Fruit fly (Drosophila melanogaster) whole organism, embryonic: Measurements from ENCODE around the gene BCL7-like.

Source experiments
- Bdp1 ChIP-seq: fragments of 200-800 bp; sonication (Bioruptor generic); optimal IDR thresholded peaks from 3 replicates; lab custom pipeline; 2016; ENCODE audit warnings: missing biosample characterization, missing genetic modification characterization
- C15 ChIP-seq: fragments of 200-800 bp; sonication (Bioruptor generic); IDR thresholded peaks from 3 replicates; pipeline ENCODE4 v1.3.6; 2022; ENCODE audit warnings: missing biosample characterization, missing genetic modification characterization
- CG10543 ChIP-seq: fragments of 200-800 bp; sonication (Bioruptor generic); optimal IDR thresholded peaks from 3 replicates; lab custom pipeline; 2017; ENCODE audit warnings: missing biosample characterization, mild to moderate bottlenecking, missing genetic modification characterization, moderate library complexity
- CG11456 ChIP-seq: fragments of 200-800 bp; sonication (Bioruptor generic); IDR thresholded peaks from 3 replicates; pipeline ENCODE4 v1.3.6; 2022; ENCODE audit warnings: missing biosample characterization, missing genetic modification characterization
- CG11723 ChIP-seq: fragments of 200-800 bp; sonication (Bioruptor generic); optimal IDR thresholded peaks from 2 replicates; lab custom pipeline; 2017; ENCODE audit warnings: missing biosample characterization, mild to moderate bottlenecking, missing genetic modification characterization
- CG13624 ChIP-seq: fragments of 200-800 bp; sonication (Bioruptor generic); optimal IDR thresholded peaks from 2 replicates; lab custom pipeline; 2016; ENCODE audit warnings: missing biosample characterization, missing genetic modification characterization
- CG14014 ChIP-seq: fragments of 200-800 bp; sonication (Bioruptor generic); IDR thresholded peaks from 2 replicates; pipeline ENCODE4 v1.3.6; 2022; ENCODE audit warnings: missing biosample characterization, missing genetic modification characterization
- CG14050 ChIP-seq: fragments of 200-800 bp; sonication (Bioruptor generic); IDR thresholded peaks from 3 replicates; pipeline ENCODE4 v1.3.6; 2022; ENCODE audit warnings: missing biosample characterization, missing genetic modification characterization
- CG15073 ChIP-seq: fragments of 200-800 bp; sonication (Bioruptor generic); optimal IDR thresholded peaks from 2 replicates; lab custom pipeline; 2016; ENCODE audit warnings: missing biosample characterization, missing genetic modification characterization
- CG15479 ChIP-seq: fragments of 200-800 bp; sonication (Bioruptor generic); optimal IDR thresholded peaks from 3 replicates; lab custom pipeline; 2019; ENCODE audit warnings: missing biosample characterization, mild to moderate bottlenecking, missing genetic modification characterization, moderate library complexity
- CG15601 ChIP-seq: fragments of 200-800 bp; sonication (Bioruptor generic); optimal IDR thresholded peaks from 3 replicates; lab custom pipeline; 2019; ENCODE audit warnings: missing biosample characterization, mild to moderate bottlenecking, missing genetic modification characterization, moderate library complexity
- CG16863 ChIP-seq: fragments of 200-800 bp; sonication (Bioruptor generic); optimal IDR thresholded peaks from 3 replicates; lab custom pipeline; 2016; ENCODE audit warnings: missing biosample characterization, missing genetic modification characterization
- CG2202 ChIP-seq: fragments of 200-800 bp; sonication (Bioruptor generic); optimal IDR thresholded peaks from 2 replicates; lab custom pipeline; 2018; ENCODE audit warnings: missing biosample characterization, mild to moderate bottlenecking, missing genetic modification characterization
- CG30020 ChIP-seq: fragments of 200-800 bp; optimal IDR thresholded peaks from 2 replicates; lab custom pipeline; 2019; ENCODE audit warnings: missing biosample characterization, mild to moderate bottlenecking, missing genetic modification characterization, moderate library complexity
- CG30403 ChIP-seq: fragments of 200-800 bp; sonication (Bioruptor generic); optimal IDR thresholded peaks from 3 replicates; lab custom pipeline; 2016; ENCODE audit warnings: missing biosample characterization, missing genetic modification characterization
- CG32532 ChIP-seq: fragments of 200-800 bp; sonication (Bioruptor generic); IDR thresholded peaks from 2 replicates; pipeline ENCODE4 v1.3.6; 2022; ENCODE audit warnings: missing biosample characterization, missing genetic modification characterization
- CG4730 ChIP-seq: fragments of 200-800 bp; sonication (Bioruptor generic); IDR thresholded peaks from 2 replicates; pipeline ENCODE4 v1.3.6; 2022; ENCODE audit warnings: missing biosample characterization, missing genetic modification characterization
- CG5180 ChIP-seq: fragments of 200-800 bp; sonication (Bioruptor generic); optimal IDR thresholded peaks from 3 replicates; lab custom pipeline; 2017; ENCODE audit warnings: missing biosample characterization, missing genetic modification characterization, mild to moderate bottlenecking, moderate library complexity, missing genetic modification reagents
- CG7786 ChIP-seq: fragments of 200-800 bp; sonication (Bioruptor generic); optimal IDR thresholded peaks from 2 replicates; lab custom pipeline; 2016; ENCODE audit warnings: missing biosample characterization, missing genetic modification characterization
- CG8478 ChIP-seq: fragments of >200 bp; optimal IDR thresholded peaks from 2 replicates; lab custom pipeline; 2018
- Dfd ChIP-seq, 2 experiments: fragments of >200 bp; optimal IDR thresholded peaks; 2 replicates each; lab custom pipeline; 2017; ENCODE audit warnings: missing biosample characterization in 2 of 2, missing genetic modification characterization in 2 of 2
- E2f2 ChIP-seq: fragments of 200-800 bp; sonication (Bioruptor generic); IDR thresholded peaks from 2 replicates; pipeline ENCODE4 v1.3.6; 2022; ENCODE audit warnings: missing biosample characterization, missing genetic modification characterization
- Hmr ChIP-seq: fragments of 200-800 bp; sonication (Bioruptor generic); optimal IDR thresholded peaks from 3 replicates; lab custom pipeline; 2017; ENCODE audit warnings: mild to moderate bottlenecking, missing biosample characterization, missing genetic modification reagents, missing genetic modification characterization
- Hr3 ChIP-seq: fragments of 200-800 bp; sonication (Bioruptor generic); optimal IDR thresholded peaks from 3 replicates; lab custom pipeline; 2016; ENCODE audit warnings: missing biosample characterization, missing genetic modification characterization
- Nf-YC ChIP-seq: fragments of 200-800 bp; optimal IDR thresholded peaks from 3 replicates; lab custom pipeline; 2019; ENCODE audit warnings: missing biosample characterization, mild to moderate bottlenecking, missing genetic modification characterization, moderate library complexity
- Taf1 ChIP-seq: fragments of 200-800 bp; sonication (Bioruptor generic); IDR thresholded peaks from 2 replicates; pipeline ENCODE4 v1.3.6; 2022; ENCODE audit warnings: missing biosample characterization, missing genetic modification characterization
- Trl ChIP-seq, 3 experiments: fragments of >200 bp in 2 of 3; fragments of 200-800 bp in 1 of 3; sonication (Bioruptor generic) in 1 of 3; optimal IDR thresholded peaks; 2 replicates in 1 of 3; 3 replicates in 2 of 3; lab custom pipeline; 2016 to 2017; ENCODE audit warnings: missing biosample characterization in 1 of 3, missing genetic modification characterization in 1 of 3
- Vsx1 ChIP-seq: fragments of 200-800 bp; sonication (Bioruptor generic); optimal IDR thresholded peaks from 2 replicates; lab custom pipeline; 2017; ENCODE audit warnings: missing biosample characterization, mild to moderate bottlenecking, missing genetic modification characterization, missing genetic modification reagents
- bbx ChIP-seq: fragments of 200-800 bp; sonication (Bioruptor generic); IDR thresholded peaks from 2 replicates; pipeline ENCODE4 v1.3.6; 2022; ENCODE audit warnings: missing biosample characterization, missing genetic modification characterization; ENCODE audit not compliant: partially characterized antibody
- bcd ChIP-seq: fragments of 200-800 bp; sonication (Bioruptor generic); optimal IDR thresholded peaks from 2 replicates; lab custom pipeline; 2017; ENCODE audit warnings: missing biosample characterization, mild to moderate bottlenecking, missing genetic modification characterization
- btn ChIP-seq: fragments of 200-800 bp; sonication (Bioruptor generic); optimal IDR thresholded peaks from 2 replicates; lab custom pipeline; 2016; ENCODE audit warnings: missing biosample characterization, missing genetic modification characterization
- cas ChIP-seq: fragments of 200-800 bp; sonication (Bioruptor generic); IDR thresholded peaks from 2 replicates; pipeline ENCODE4 v1.3.6; 2022; ENCODE audit warnings: missing biosample characterization, missing genetic modification characterization
- caup ChIP-seq: fragments of 200-800 bp; sonication (Bioruptor generic); optimal IDR thresholded peaks from 3 replicates; lab custom pipeline; 2017; ENCODE audit warnings: missing biosample characterization, mild to moderate bottlenecking, missing genetic modification characterization, moderate library complexity; ENCODE audit not compliant: severe bottlenecking
- chn ChIP-seq: fragments of 200-800 bp; sonication (Bioruptor generic); optimal IDR thresholded peaks from 2 replicates; lab custom pipeline; 2016; ENCODE audit warnings: missing biosample characterization, missing genetic modification characterization
- corto ChIP-seq: fragments of 200-800 bp; sonication (Bioruptor generic); optimal IDR thresholded peaks from 2 replicates; lab custom pipeline; 2016; ENCODE audit warnings: missing biosample characterization, mild to moderate bottlenecking, missing genetic modification characterization, moderate library complexity
- danr ChIP-seq: fragments of 200-800 bp; sonication (Bioruptor generic); IDR thresholded peaks from 2 replicates; pipeline ENCODE4 v1.3.6; 2022; ENCODE audit warnings: missing biosample characterization, missing genetic modification characterization
- dpn ChIP-seq, 2 experiments: fragments of 200-800 bp; sonication (Bioruptor generic); optimal IDR thresholded peaks; 3 replicates each; lab custom pipeline; 2016; ENCODE audit warnings: missing biosample characterization in 2 of 2, missing genetic modification characterization in 2 of 2
- grn ChIP-seq: fragments of 200-800 bp; sonication (Bioruptor generic); optimal IDR thresholded peaks from 3 replicates; lab custom pipeline; 2017; ENCODE audit warnings: missing biosample characterization, missing genetic modification characterization
- gt ChIP-seq: fragments of 200-800 bp; sonication (Bioruptor generic); IDR thresholded peaks from 2 replicates; pipeline ENCODE4 v1.3.6; 2022; ENCODE audit warnings: missing biosample characterization, missing genetic modification characterization
- jumu ChIP-seq: fragments of 200-800 bp; sonication (Bioruptor generic); optimal IDR thresholded peaks from 3 replicates; lab custom pipeline; 2016; ENCODE audit warnings: missing biosample characterization, missing genetic modification characterization
- maf-S ChIP-seq: fragments of 200-800 bp; sonication (Bioruptor generic); optimal IDR thresholded peaks from 2 replicates; lab custom pipeline; 2016; ENCODE audit warnings: missing biosample characterization, missing genetic modification characterization
- mam ChIP-seq: fragments of 200-800 bp; sonication (Bioruptor generic); optimal IDR thresholded peaks from 3 replicates; lab custom pipeline; 2016; ENCODE audit warnings: missing biosample characterization, missing genetic modification characterization
- nmo ChIP-seq: fragments of 200-800 bp; sonication (Bioruptor generic); optimal IDR thresholded peaks from 2 replicates; lab custom pipeline; 2018; ENCODE audit warnings: missing biosample characterization, mild to moderate bottlenecking, missing genetic modification characterization, moderate library complexity
- nom ChIP-seq: fragments of 200-800 bp; sonication (Bioruptor generic); optimal IDR thresholded peaks from 2 replicates; lab custom pipeline; 2017; ENCODE audit warnings: missing biosample characterization, missing genetic modification characterization, mild to moderate bottlenecking, moderate library complexity, missing genetic modification reagents
- oc ChIP-seq: fragments of 200-800 bp; sonication (Bioruptor generic); optimal IDR thresholded peaks from 2 replicates; lab custom pipeline; 2018; ENCODE audit warnings: missing biosample characterization, mild to moderate bottlenecking, missing genetic modification characterization, moderate library complexity
- ro ChIP-seq: fragments of 200-800 bp; sonication (Bioruptor generic); IDR thresholded peaks from 2 replicates; pipeline ENCODE4 v1.3.6; 2022; ENCODE audit warnings: missing biosample characterization, missing genetic modification characterization
- salm ChIP-seq: fragments of 200-800 bp; sonication (Bioruptor generic); optimal IDR thresholded peaks from 2 replicates; lab custom pipeline; 2018; ENCODE audit warnings: missing biosample characterization, mild to moderate bottlenecking, missing genetic modification characterization
- sd ChIP-seq: fragments of 200-800 bp; sonication (Bioruptor generic); optimal IDR thresholded peaks from 3 replicates; lab custom pipeline; 2018; ENCODE audit warnings: missing biosample characterization, mild to moderate bottlenecking, missing genetic modification characterization, moderate library complexity
- z ChIP-seq: fragments of 200-800 bp; sonication (Bioruptor generic); IDR thresholded peaks from 3 replicates; pipeline ENCODE4 v1.3.6; 2022; ENCODE audit warnings: missing biosample characterization, missing genetic modification characterization
- zfh1 ChIP-seq: fragments of 200-800 bp; sonication (Bioruptor generic); IDR thresholded peaks from 3 replicates; pipeline ENCODE4 v1.3.6; 2022; ENCODE audit warnings: missing biosample characterization, missing genetic modification characterization

The BCL7-like gene

dm6 chrX:9355996-9356708 is at the start of gene BCL7-like, which contains the start of gene Zdhhc8 (continued):
- peak; percentile 55 for TF ChIP-seq CG30020 (tag; lab: Kevin White, UChicago)
- peak; percentile 56 for TF ChIP-seq CG30403
- no peak for TF ChIP-seq sd (tag; lab: Kevin White, UChicago)
- 0 out of 2 replicates have a peak, but pooled peaks have one; percentile 14 for TF ChIP-seq Taf1 (GFP tag; lab: Robert Waterston, UW)
- TF ChIP-seq CG15479, result no peak
- peak; percentile 74 for TF ChIP-seq nmo (GFP tag; lab: Kevin White, UChicago)
- no peak for TF ChIP-seq cas (GFP tag; lab: Robert Waterston, UW)
- TF ChIP-seq CG8478 (lab: Kevin White, UChicago), result no peak
- peak; percentile 54 for TF ChIP-seq mam (GFP tag; lab: Kevin White, UChicago)
- TF ChIP-seq jumu (GFP tag; lab: Kevin White, UChicago), result no peak
- no peak for TF ChIP-seq CG4730 (GFP tag; lab: Robert Waterston, UW)
- 0 out of 3 replicates have a peak, but pooled peaks have one; percentile 53 for TF ChIP-seq CG11456 (GFP tag; lab: Robert Waterston, UW)
- TF ChIP-seq Bdp1 (GFP tag; lab: Kevin White, UChicago), result peak; percentile 28
- TF ChIP-seq E2f2, result peak; percentile 60
- TF ChIP-seq dpn (GFP tag; optimal IDR thresholded peaks at IDR 0.05; lab: Kevin White, UChicago), result peak; percentile 6 to 56
- TF ChIP-seq Dfd (GFP tag; optimal IDR thresholded peaks at IDR 0.05; lab: Kevin White, UChicago), result no peak
- TF ChIP-seq CG32532 (GFP tag; lab: Robert Waterston, UW), result no peak
- TF ChIP-seq corto (GFP tag; lab: Kevin White, UChicago), result no peak
- no peak for TF ChIP-seq CG11723
- TF ChIP-seq CG15601 (tag; lab: Kevin White, UChicago), result peak; percentile 41
- TF ChIP-seq bcd (GFP tag; lab: Kevin White, UChicago), result peak; percentile 23
- peak; percentile 15 for TF ChIP-seq CG10543 (GFP tag; lab: Kevin White, UChicago)
- no peak for TF ChIP-seq CG14014 (GFP tag; lab: Robert Waterston, UW)
- TF ChIP-seq Hmr (GFP tag; lab: Kevin White, UChicago), result peak; percentile 63
- no peak for TF ChIP-seq grn (GFP tag; lab: Kevin White, UChicago)
- peak; percentile 46 for TF ChIP-seq chn (GFP tag; lab: Kevin White, UChicago)
- peak; percentile 99 for TF ChIP-seq bbx
- no peak for TF ChIP-seq danr
- TF ChIP-seq gt (GFP tag; lab: Robert Waterston, UW), result no peak
- TF ChIP-seq CG15073, result no peak
- TF ChIP-seq zfh1 (GFP tag; lab: Robert Waterston, UW), result peak; percentile 47; the same call in 2 of the 3 replicates
- TF ChIP-seq salm (tag; lab: Kevin White, UChicago), result no peak
- peak; percentile 37 for TF ChIP-seq nom (GFP tag; lab: Kevin White, UChicago)
- no peak for TF ChIP-seq CG5180
- no peak for TF ChIP-seq btn (GFP tag; lab: Kevin White, UChicago)
- no peak for TF ChIP-seq CG16863 (GFP tag; lab: Kevin White, UChicago)
- no peak for TF ChIP-seq C15 (GFP tag; lab: Robert Waterston, UW)
- no peak for TF ChIP-seq ro (GFP tag; lab: Robert Waterston, UW)
- TF ChIP-seq Vsx1 (GFP tag; lab: Kevin White, UChicago), result no peak
- no peak for TF ChIP-seq caup (GFP tag; lab: Kevin White, UChicago)
- no peak for TF ChIP-seq z (GFP tag; lab: Robert Waterston, UW)
- TF ChIP-seq Hr3 (GFP tag; lab: Kevin White, UChicago), result peak; percentile 41
- no peak for TF ChIP-seq CG14050
- peak; percentile 25 for TF ChIP-seq Nf-YC
- peak; percentile 30 for TF ChIP-seq maf-S (GFP tag; lab: Kevin White, UChicago)
- no peak for TF ChIP-seq oc (tag; lab: Kevin White, UChicago)
- peak; percentile 17 for TF ChIP-seq CG7786 (GFP tag; lab: Kevin White, UChicago)
- TF ChIP-seq Trl (optimal IDR thresholded peaks at IDR 0.05; lab: Kevin White, UChicago), result no peak
- TF ChIP-seq Trl (GFP tag; optimal IDR thresholded peaks at IDR 0.05; lab: Kevin White, UChicago), result peak; percentile 9
- no peak for TF ChIP-seq CG2202 (tag; lab: Kevin White, UChicago)
- TF ChIP-seq CG13624, result no peak
